Worm (Caenorhabditis elegans): ENCODE measurements around the gene F53G2.2.

Gene F53G2.2

ce11 chrII:2438180-2438579, 43.5 kb upstream of the F53G2.2 start:
- TF ChIP-seq ets-4 (GFP tag; optimal IDR thresholded peaks at IDR 0.05) (no peak), Y95B8A.8 (GFP tag; IDR thresholded peaks at IDR 0.05) (no peak), C06A6.2 (GFP tag; conservative IDR thresholded peaks at IDR 0.05) (no peak), B0019.2 (GFP tag; conservative IDR thresholded peaks at IDR 0.05) (no peak), sptf-2 (GFP tag; optimal IDR thresholded peaks at IDR 0.05) (no peak), ekl-4 (GFP tag; IDR thresholded peaks at IDR 0.05) (no peak), snpc-1.1 (tag; optimal IDR thresholded peaks at IDR 0.05; ENCODE audit: insufficient read depth) (no peak), F57A8.1 (GFP tag; optimal IDR thresholded peaks at IDR 0.05) (no peak), ceh-91 (GFP tag; IDR thresholded peaks at IDR 0.05) (no peak), let-526 (GFP tag; IDR thresholded peaks at IDR 0.05) (no peak)

- TF ChIP-seq F39B2.1 (GFP tag; IDR thresholded peaks at IDR 0.05) (no peak), F55B11.4 (tag; optimal IDR thresholded peaks at IDR 0.05; ENCODE audit: borderline replicate concordance, insufficient read depth) (no peak), nhr-80 (tag; optimal IDR thresholded peaks at IDR 0.05) (no peak), nfyb-1 (GFP tag; IDR thresholded peaks at IDR 0.05) (no peak), dpff-1 (tag; optimal IDR thresholded peaks at IDR 0.05) (no peak), ekl-4 (GFP tag; IDR thresholded peaks at IDR 0.05) (no peak), madf-8 (GFP tag; conservative IDR thresholded peaks at IDR 0.05) (no peak), D2030.7 (GFP tag; IDR thresholded peaks at IDR 0.05) (no peak), snpc-1.3 (tag; optimal IDR thresholded peaks at IDR 0.05; ENCODE audit: insufficient read depth) (no peak), madf-3 (GFP tag; IDR thresholded peaks at IDR 0.05) (no peak), attf-5 (GFP tag; optimal IDR thresholded peaks at IDR 0.05) (no peak), let-607 (tag; optimal IDR thresholded peaks at IDR 0.05) (no peak), zim-3 (tag; optimal IDR thresholded peaks at IDR 0.05) (no peak), akir-1 (GFP tag; optimal IDR thresholded peaks at IDR 0.05) (no peak), repo-1 (tag; optimal IDR thresholded peaks at IDR 0.05) (no peak)
These were observed 42.8 kb upstream of the F53G2.2 start for ce11 chrII:2438944-2439343.

- TF ChIP-seq F10E7.11 (tag; optimal IDR thresholded peaks at IDR 0.05) (no peak), sea-2 (GFP tag; IDR thresholded peaks at IDR 0.05) (no peak), lin-26 (GFP tag; IDR thresholded peaks at IDR 0.05) (no peak), hmg-1.2 (GFP tag; IDR thresholded peaks at IDR 0.05) (peak; percentile 51)
These were observed 41.4 kb upstream of the F53G2.2 start for ce11 chrII:2440312-2440711.

- TF ChIP-seq nhr-80 (tag; optimal IDR thresholded peaks at IDR 0.05): peak; percentile 30
- no peak for TF ChIP-seq ceh-100 (GFP tag; IDR thresholded peaks at IDR 0.05)
These were observed 39.5 kb upstream of the F53G2.2 start for ce11 chrII:2442243-2442642.

- TF ChIP-seq ceh-40 (GFP tag; IDR thresholded peaks at IDR 0.05) (no peak), hlh-26 (GFP tag; conservative IDR thresholded peaks at IDR 0.05) (no peak)
These were observed 38.7 kb upstream of the F53G2.2 start, which contains the start of gene vab-19 for ce11 chrII:2442979-2443378. vab-19 (plus strand) TSS chrII:2443279.

- no peak for TF ChIP-seq attf-6 (GFP tag; IDR thresholded peaks at IDR 0.05)
- peak; percentile 55; the same call in 1 of the 2 replicates for TF ChIP-seq zfh-2 (GFP tag; conservative IDR thresholded peaks at IDR 0.05)
These were observed 36.6 kb upstream of the F53G2.2 start for ce11 chrII:2445164-2445563.
